Fruit fly (Drosophila melanogaster): Measurements from ENCODE around the gene CheB38a.

The CheB38a gene

dm6 chr2L:20823196-20824105 is 5.1 kb upstream of the CheB38a start (continued):
- TF ChIP-seq gce (GFP tag; IDR thresholded peaks at IDR 0.05) = peak; percentile 59; the same call in 1 of the 3 replicates
- no peak for TF ChIP-seq CG12299 (tag; optimal IDR thresholded peaks at IDR 0.05)
- TF ChIP-seq Six4 (GFP tag; optimal IDR thresholded peaks at IDR 0.05) = no peak
- 0 out of 2 replicates have a peak, but pooled peaks have one; percentile 31 for TF ChIP-seq CG4360 (GFP tag; IDR thresholded peaks at IDR 0.05)
- no peak for TF ChIP-seq CG1792 (GFP tag; optimal IDR thresholded peaks at IDR 0.05)
- TF ChIP-seq CG18011 (GFP tag; optimal IDR thresholded peaks at IDR 0.05) = no peak
- TF ChIP-seq Lhr (GFP tag; optimal IDR thresholded peaks at IDR 0.05) = peak; percentile 64
- peak; percentile 52 for TF ChIP-seq fd64A (GFP tag; optimal IDR thresholded peaks at IDR 0.05)
- no peak for TF ChIP-seq CG8281 (tag; optimal IDR thresholded peaks at IDR 0.05)
- TF ChIP-seq Optix (GFP tag; IDR thresholded peaks at IDR 0.05) = peak; percentile 36; the same call in 1 of the 3 replicates
- TF ChIP-seq CG3838 (GFP tag; optimal IDR thresholded peaks at IDR 0.05) = no peak
- no peak for TF ChIP-seq Dek (tag; optimal IDR thresholded peaks at IDR 0.05)
- TF ChIP-seq CG13894 (tag; optimal IDR thresholded peaks at IDR 0.05) = no peak
- peak; percentile 86 for TF ChIP-seq CG10543 (GFP tag; optimal IDR thresholded peaks at IDR 0.05)
- TF ChIP-seq Dll (GFP tag; IDR thresholded peaks at IDR 0.05; ENCODE audit: partially characterized antibody) = peak; percentile 49; the same call in 2 of the 4 replicates
- TF ChIP-seq CG12659 (GFP tag; optimal IDR thresholded peaks at IDR 0.05) = no peak
- TF ChIP-seq ranshi (GFP tag; IDR thresholded peaks at IDR 0.05) = no peak
- no peak for TF ChIP-seq unpg (GFP tag; optimal IDR thresholded peaks at IDR 0.05)
- TF ChIP-seq lmd (GFP tag; IDR thresholded peaks at IDR 0.05) = no peak
- TF ChIP-seq CG4707 (GFP tag; optimal IDR thresholded peaks at IDR 0.05) = peak; percentile 19
- TF ChIP-seq lola (GFP tag; optimal IDR thresholded peaks at IDR 0.05) = peak in 1 of 3 experiments; percentile 53
- peak; percentile 13 for TF ChIP-seq dmrt11E (tag; optimal IDR thresholded peaks at IDR 0.05)
- TF ChIP-seq dimm (GFP tag; IDR thresholded peaks at IDR 0.05) = no peak
- no peak for TF ChIP-seq Dp (GFP tag; optimal IDR thresholded peaks at IDR 0.05)
- TF ChIP-seq CG15479 (GFP tag; optimal IDR thresholded peaks at IDR 0.05) = peak; percentile 57
- peak; percentile 94 for TF ChIP-seq CG12769 (tag; optimal IDR thresholded peaks at IDR 0.05)
- TF ChIP-seq CG1832 (GFP tag; optimal IDR thresholded peaks at IDR 0.05) = peak; percentile 94
- no peak for TF ChIP-seq CG18476 (GFP tag; optimal IDR thresholded peaks at IDR 0.05)
- no peak for TF ChIP-seq CrebB (tag; optimal IDR thresholded peaks at IDR 0.05)
- TF ChIP-seq nmo (GFP tag; optimal IDR thresholded peaks at IDR 0.05) = peak; percentile 20
- no peak for TF ChIP-seq Sox102F (GFP tag; optimal IDR thresholded peaks at IDR 0.05)
- TF ChIP-seq jumu (GFP tag; optimal IDR thresholded peaks at IDR 0.05) = no peak
- TF ChIP-seq Atf6 (GFP tag; IDR thresholded peaks at IDR 0.05) = 0 out of 2 replicates have a peak, but pooled peaks have one; percentile 8
- peak; percentile 6 for TF ChIP-seq Bteb2 (GFP tag; optimal IDR thresholded peaks at IDR 0.05)
- TF ChIP-seq ems (GFP tag; optimal IDR thresholded peaks at IDR 0.05) = no peak
- no peak for TF ChIP-seq scrt (GFP tag; optimal IDR thresholded peaks at IDR 0.05)
- TF ChIP-seq CG10462 (GFP tag; optimal IDR thresholded peaks at IDR 0.05) = peak; percentile 4
- TF ChIP-seq Taf1 (GFP tag; IDR thresholded peaks at IDR 0.05) = no peak
- TF ChIP-seq B-H1 (GFP tag; IDR thresholded peaks at IDR 0.05) = no peak
- no peak for TF ChIP-seq Hmx (GFP tag; optimal IDR thresholded peaks at IDR 0.05)
- TF ChIP-seq CG32772 (GFP tag; IDR thresholded peaks at IDR 0.05) = no peak
- TF ChIP-seq Gug (GFP tag; IDR thresholded peaks at IDR 0.05) = no peak; the same call in 3 of the 4 replicates
- TF ChIP-seq kni (GFP tag; optimal IDR thresholded peaks at IDR 0.05) = peak; percentile 91
- TF ChIP-seq CG10654 (GFP tag; optimal IDR thresholded peaks at IDR 0.05) = no peak
- TF ChIP-seq CG12071 (GFP tag; optimal IDR thresholded peaks at IDR 0.05) = no peak
- peak; percentile 83 for TF ChIP-seq Med (GFP tag)
- peak; percentile 43; the same call in 1 of the 2 replicates for TF ChIP-seq Rfx (GFP tag; IDR thresholded peaks at IDR 0.05)
- no peak for TF ChIP-seq pnt (GFP tag; optimal IDR thresholded peaks at IDR 0.05)

Measured in whole organism, embryonic.